Worm (Caenorhabditis elegans) whole organism, young adult: ENCODE measurements around the gene D2096.13.
A peak's percentile ranks its signal among the peaks of the same experiment; 100 is the strongest.

ENCODE experiments used
- B0019.2 ChIP-seq: fragments of 200-800 bp; sonication (Bioruptor generic); conservative IDR thresholded peaks from 2 replicates; pipeline ENCODE4 v1.3.6; 2022; ENCODE audit warnings: missing genetic modification reagents, missing genetic modification characterization, missing compliant biosample characterization
- B0261.1 ChIP-seq: sonication (generic microtip); optimal IDR thresholded peaks from 2 replicates; lab custom pipeline; 2016; ENCODE audit warnings: mild to moderate bottlenecking, missing genetic modification characterization, moderate library complexity, missing compliant biosample characterization
- D2030.7 ChIP-seq: fragments of 200-800 bp; sonication (Bioruptor generic); IDR thresholded peaks from 2 replicates; pipeline ENCODE4 v1.3.6; 2022; ENCODE audit warnings: missing genetic modification reagents, missing genetic modification characterization, missing compliant biosample characterization
- F22D6.2 ChIP-seq: sonication (generic microtip); optimal IDR thresholded peaks from 2 replicates; lab custom pipeline; 2016; ENCODE audit warnings: mild to moderate bottlenecking, missing genetic modification characterization, missing compliant biosample characterization
- F55B11.4 ChIP-seq: sonication (generic microtip); optimal IDR thresholded peaks from 2 replicates; lab custom pipeline; 2016; ENCODE audit warnings: missing compliant biosample characterization, missing genetic modification characterization, borderline replicate concordance; ENCODE audit not compliant: insufficient read depth
- K11D2.4 ChIP-seq: fragments of 200-800 bp; sonication (Bioruptor generic); IDR thresholded peaks from 2 replicates; pipeline ENCODE4 v1.3.6; 2022; ENCODE audit warnings: missing genetic modification reagents, missing genetic modification characterization, missing compliant biosample characterization
- Y53F4B.3 ChIP-seq: fragments of 200-800 bp; sonication (Bioruptor generic); IDR thresholded peaks from 2 replicates; pipeline ENCODE4 v1.3.6; 2022; ENCODE audit warnings: missing genetic modification reagents, missing genetic modification characterization, missing compliant biosample characterization
- Y53G8AR.9 ChIP-seq: fragments of 200-800 bp; sonication (Bioruptor generic); conservative IDR thresholded peaks from 2 replicates; pipeline ENCODE4 v1.3.6; 2022; ENCODE audit warnings: missing genetic modification reagents, missing genetic modification characterization, missing compliant biosample characterization
- Y56A3A.18 ChIP-seq: fragments of 200-800 bp; sonication (Bioruptor generic); IDR thresholded peaks from 2 replicates; pipeline ENCODE4 v1.3.6; 2022; ENCODE audit warnings: missing genetic modification reagents, missing genetic modification characterization, missing compliant biosample characterization
- Y79H2A.3 ChIP-seq: fragments of 200-800 bp; sonication (Bioruptor generic); conservative IDR thresholded peaks from 2 replicates; pipeline ENCODE4 v1.3.6; 2022; ENCODE audit warnings: missing genetic modification reagents, missing genetic modification characterization, missing compliant biosample characterization
- Y95B8A.8 ChIP-seq: fragments of 200-800 bp; sonication (Bioruptor generic); IDR thresholded peaks from 2 replicates; pipeline ENCODE4 v1.3.6; 2022; ENCODE audit warnings: missing genetic modification reagents, missing genetic modification characterization, missing compliant biosample characterization
- ama-1 ChIP-seq, 3 experiments: fragments of 150-350 bp in 1 of 3; sonication (generic microtip) in 2 of 3; optimal IDR thresholded peaks; 2 replicates each; lab custom pipeline; 2014 to 2018; ENCODE audit warnings: missing biosample characterization in 2 of 3, missing genetic modification characterization in 2 of 3, missing genetic modification reagents in 2 of 3
- aptf-2 ChIP-seq: fragments of 200-800 bp; sonication (Bioruptor generic); conservative IDR thresholded peaks from 2 replicates; pipeline ENCODE4 v1.3.6; 2022; ENCODE audit warnings: missing genetic modification reagents, missing genetic modification characterization, missing compliant biosample characterization
- aptf-3 ChIP-seq: fragments of 200-800 bp; sonication (Bioruptor generic); IDR thresholded peaks from 2 replicates; pipeline ENCODE4 v1.3.6; 2022; ENCODE audit warnings: missing genetic modification characterization, missing compliant biosample characterization
- athp-1 ChIP-seq: sonication (generic microtip); optimal IDR thresholded peaks from 2 replicates; lab custom pipeline; 2017; ENCODE audit warnings: mild to moderate bottlenecking, missing genetic modification characterization, missing compliant biosample characterization
- attf-3 ChIP-seq: fragments of 200-800 bp; sonication (Bioruptor generic); conservative IDR thresholded peaks from 2 replicates; pipeline ENCODE4 v1.3.6; 2022; ENCODE audit warnings: missing genetic modification reagents, missing genetic modification characterization, missing compliant biosample characterization
- attf-5 ChIP-seq: fragments of 200-800 bp; sonication (Bioruptor generic); optimal IDR thresholded peaks from 2 replicates; lab custom pipeline; 2018; ENCODE audit warnings: mild to moderate bottlenecking, missing genetic modification characterization, missing compliant biosample characterization
- bed-1 ChIP-seq: fragments of 200-800 bp; sonication (Bioruptor generic); IDR thresholded peaks from 2 replicates; pipeline ENCODE4 v1.3.6; 2022; ENCODE audit warnings: missing genetic modification reagents, missing genetic modification characterization, missing compliant biosample characterization
- cebp-1 ChIP-seq, 2 experiments: fragments of 200-800 bp in 1 of 2; sonication (Bioruptor generic) in 1 of 2; sonication (generic microtip) in 1 of 2; IDR thresholded peaks in 1 of 2; optimal IDR thresholded peaks in 1 of 2; 2 replicates each; pipeline versions ENCODE4 v1.3.6 to Lab custom; 2017 to 2022; ENCODE audit warnings: missing compliant biosample characterization in 2 of 2, missing genetic modification characterization in 2 of 2, mild to moderate bottlenecking in 1 of 2, missing genetic modification reagents in 1 of 2, moderate library complexity in 1 of 2
- cebp-2 ChIP-seq: fragments of 200-800 bp; sonication (Bioruptor generic); IDR thresholded peaks from 2 replicates; pipeline ENCODE4 v1.3.6; 2022; ENCODE audit warnings: missing genetic modification characterization, missing compliant biosample characterization
- ceh-100 ChIP-seq: fragments of 200-800 bp; sonication (Bioruptor generic); IDR thresholded peaks from 2 replicates; pipeline ENCODE4 v1.3.6; 2022; ENCODE audit warnings: missing genetic modification reagents, missing genetic modification characterization, missing compliant biosample characterization
- chd-7 ChIP-seq: sonication (generic microtip); optimal IDR thresholded peaks from 2 replicates; lab custom pipeline; 2016; ENCODE audit warnings: mild to moderate bottlenecking, missing genetic modification characterization, moderate library complexity, missing compliant biosample characterization
- dox-1 ChIP-seq: fragments of 200-800 bp; sonication (Bioruptor generic); IDR thresholded peaks from 2 replicates; pipeline ENCODE4 v1.3.6; 2022; ENCODE audit warnings: missing genetic modification reagents, missing genetic modification characterization, missing compliant biosample characterization
- efl-1 ChIP-seq: fragments of 150-350 bp; optimal IDR thresholded peaks from 2 replicates; lab custom pipeline; 2014; ENCODE audit warnings: missing biosample characterization, missing genetic modification reagents, missing genetic modification characterization
- egl-18 ChIP-seq: fragments of 200-800 bp; sonication (Bioruptor generic); IDR thresholded peaks from 2 replicates; pipeline ENCODE4 v1.3.6; 2022; ENCODE audit warnings: missing genetic modification reagents, missing genetic modification characterization, missing compliant biosample characterization
- egrh-3 ChIP-seq: fragments of 200-800 bp; sonication (Bioruptor generic); IDR thresholded peaks from 2 replicates; pipeline ENCODE4 v1.3.6; 2022; ENCODE audit warnings: missing genetic modification reagents, missing genetic modification characterization, missing compliant biosample characterization
- ekl-4 ChIP-seq: fragments of 200-800 bp; sonication (Bioruptor generic); IDR thresholded peaks from 2 replicates; pipeline ENCODE4 v1.3.6; 2022; ENCODE audit warnings: missing genetic modification reagents, missing genetic modification characterization, missing compliant biosample characterization
- ets-4 ChIP-seq: fragments of 200-800 bp; sonication (Bioruptor generic); optimal IDR thresholded peaks from 2 replicates; lab custom pipeline; 2018; ENCODE audit warnings: mild to moderate bottlenecking, missing genetic modification characterization, missing compliant biosample characterization
- hmg-1.2 ChIP-seq: fragments of 200-800 bp; sonication (Bioruptor generic); IDR thresholded peaks from 2 replicates; pipeline ENCODE4 v1.3.6; 2022; ENCODE audit warnings: missing genetic modification reagents, missing genetic modification characterization, missing compliant biosample characterization
- hrde-1 ChIP-seq: sonication (generic microtip); optimal IDR thresholded peaks from 2 replicates; lab custom pipeline; 2016; ENCODE audit warnings: missing genetic modification characterization, mild to moderate bottlenecking, missing compliant biosample characterization, moderate library complexity, missing genotype, missing genetic modification reagents, borderline replicate concordance
- lag-1 ChIP-seq: fragments of 200-800 bp; sonication (Bioruptor generic); IDR thresholded peaks from 2 replicates; pipeline ENCODE4 v1.3.6; 2022; ENCODE audit warnings: missing genetic modification reagents, missing genetic modification characterization, missing compliant biosample characterization
- lin-54 ChIP-seq: fragments of 200-800 bp; sonication (Bioruptor generic); optimal IDR thresholded peaks from 2 replicates; lab custom pipeline; 2018; ENCODE audit warnings: mild to moderate bottlenecking, missing genetic modification characterization, missing compliant biosample characterization
- lir-1 ChIP-seq: fragments of 200-800 bp; sonication (Bioruptor generic); conservative IDR thresholded peaks from 2 replicates; pipeline ENCODE4 v1.3.6; 2022; ENCODE audit warnings: missing genetic modification reagents, missing genetic modification characterization, missing compliant biosample characterization
- lsy-27 ChIP-seq: sonication (generic microtip); optimal IDR thresholded peaks from 2 replicates; lab custom pipeline; 2017; ENCODE audit warnings: missing genetic modification characterization, mild to moderate bottlenecking, missing compliant biosample characterization, antibody characterized with exemption, missing genotype, borderline replicate concordance; ENCODE audit not compliant: insufficient read depth
- mes-4 ChIP-seq: sonication (generic microtip); optimal IDR thresholded peaks from 2 replicates; lab custom pipeline; 2016; ENCODE audit warnings: missing genotype, missing genetic modification characterization, missing compliant biosample characterization
- nhr-27 ChIP-seq: fragments of 200-800 bp; sonication (Bioruptor generic); optimal IDR thresholded peaks from 2 replicates; lab custom pipeline; 2018; ENCODE audit warnings: mild to moderate bottlenecking, missing genetic modification characterization, moderate library complexity, missing compliant biosample characterization
- nhr-80 ChIP-seq: sonication (generic microtip); optimal IDR thresholded peaks from 2 replicates; lab custom pipeline; 2016; ENCODE audit warnings: missing genetic modification characterization, missing compliant biosample characterization
- pha-4 ChIP-seq: fragments of 150-350 bp; sonication (generic microtip); optimal IDR thresholded peaks from 2 replicates; lab custom pipeline; 2014; ENCODE audit warnings: missing biosample characterization, missing genetic modification reagents, missing genetic modification characterization
- sptf-2 ChIP-seq: fragments of 200-800 bp; sonication (Bioruptor generic); optimal IDR thresholded peaks from 2 replicates; lab custom pipeline; 2018; ENCODE audit warnings: mild to moderate bottlenecking, missing genetic modification characterization, missing compliant biosample characterization
- tbp1 ChIP-seq: fragments of 200-800 bp; sonication (Bioruptor generic); optimal IDR thresholded peaks from 2 replicates; lab custom pipeline; 2018; ENCODE audit warnings: mild to moderate bottlenecking, missing genetic modification characterization, missing compliant biosample characterization
- unc-130 ChIP-seq: sonication (generic microtip); optimal IDR thresholded peaks from 2 replicates; lab custom pipeline; 2016; ENCODE audit warnings: missing genetic modification reagents, missing genetic modification characterization, missing compliant biosample characterization
- unc-62 ChIP-seq: fragments of 150-350 bp; optimal IDR thresholded peaks from 2 replicates; lab custom pipeline; 2014; ENCODE audit warnings: missing biosample characterization, missing genetic modification reagents, missing genetic modification characterization
- zim-3 ChIP-seq: sonication (generic microtip); optimal IDR thresholded peaks from 2 replicates; lab custom pipeline; 2017; ENCODE audit warnings: mild to moderate bottlenecking, missing genetic modification characterization, moderate library complexity, missing compliant biosample characterization
- ztf-3 ChIP-seq: fragments of 200-800 bp; sonication (Bioruptor generic); optimal IDR thresholded peaks from 2 replicates; lab custom pipeline; 2018; ENCODE audit warnings: mild to moderate bottlenecking, missing genetic modification characterization, missing compliant biosample characterization

D2096.13 gene

DNA sequence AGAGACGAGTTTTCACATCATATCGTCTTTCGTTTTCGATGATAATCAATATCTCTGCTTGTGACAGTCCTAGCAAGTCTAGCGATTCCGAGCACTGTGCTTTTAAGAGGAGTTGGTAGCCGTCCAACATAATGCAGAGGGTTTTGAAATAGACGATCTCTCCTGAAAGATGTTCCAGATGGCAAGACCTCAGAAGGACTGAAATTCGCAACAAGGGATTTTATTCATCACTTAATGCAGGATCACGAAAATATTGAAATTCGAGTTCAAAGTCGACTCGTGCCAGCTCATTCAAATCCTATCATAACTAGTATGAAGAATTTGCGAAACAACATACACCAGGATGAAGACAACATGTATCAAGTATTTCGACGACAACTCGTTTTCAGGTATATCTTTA lies 19.1 kb upstream of the D2096.13 start, which contains the start of gene D2096.7 (continued):
- TF ChIP-seq athp-1 (tag; lab: Kevin White, UChicago) (peak; percentile 92), nhr-27 (tag; lab: Kevin White, UChicago) (peak; percentile 85), ets-4 (GFP tag; lab: Kevin White, UChicago) (peak; percentile 69), F22D6.2 (no peak), attf-3 (GFP tag; lab: Robert Waterston, UW) (no peak), ekl-4 (peak; percentile 92), hrde-1 (tag; lab: Kevin White, UChicago) (peak; percentile 96), unc-62 (GFP tag; lab: Kevin White, UChicago) (no peak), attf-5 (peak; percentile 67), bed-1 (GFP tag; lab: Robert Waterston, UW) (peak; percentile 92), ceh-100 (GFP tag; lab: Robert Waterston, UW) (peak; percentile 74), zim-3 (peak; percentile 64), lin-54 (GFP tag; lab: Kevin White, UChicago) (peak; percentile 74), ztf-3 (GFP tag; lab: Kevin White, UChicago) (no peak), aptf-3 (GFP tag; lab: Robert Waterston, UW) (peak; percentile 94), D2030.7 (GFP tag; lab: Robert Waterston, UW) (peak; percentile 15; the same call in 1 of the 2 replicates), unc-130 (peak; percentile 89), cebp-2 (peak; percentile 70; the same call in 1 of the 2 replicates), lag-1 (GFP tag; lab: Robert Waterston, UW) (no peak), chd-7 (peak; percentile 83), mes-4 (tag; lab: Kevin White, UChicago) (peak; percentile 29), tbp1 (GFP tag; lab: Kevin White, UChicago) (peak; percentile 72)

ce11 chrIV:8376923-8377322 lies 18.5 kb upstream of the D2096.13 start:
- TF ChIP-seq cebp-1 (GFP tag; IDR thresholded peaks at IDR 0.05; lab: Robert Waterston, UW) (no peak; the same call in 1 of the 2 replicates), cebp-1 (tag; optimal IDR thresholded peaks at IDR 0.05; lab: Kevin White, UChicago) (peak; percentile 68), nhr-80 (tag; lab: Kevin White, UChicago) (peak; percentile 26), Y95B8A.8 (GFP tag; lab: Robert Waterston, UW) (no peak)

ce11 chrIV:8375381-8375780 lies 17.0 kb upstream of the D2096.13 start:
- TF ChIP-seq athp-1 (tag; lab: Kevin White, UChicago) (peak; percentile 80), D2030.7 (GFP tag; lab: Robert Waterston, UW) (peak; percentile 47; the same call in 1 of the 2 replicates), lsy-27 (tag; lab: Kevin White, UChicago) (peak; percentile 71), Y53G8AR.9 (GFP tag; lab: Robert Waterston, UW) (peak; percentile 80), hrde-1 (tag; lab: Kevin White, UChicago) (peak; percentile 78), aptf-2 (GFP tag; lab: Robert Waterston, UW) (no peak), Y79H2A.3 (0 out of 2 replicates have a peak, but pooled peaks have one; percentile 54), B0019.2 (no peak; the same call in 1 of the 2 replicates), K11D2.4 (GFP tag; lab: Robert Waterston, UW) (peak; percentile 33; the same call in 1 of the 2 replicates), egl-18 (GFP tag; lab: Robert Waterston, UW) (no peak), Y53F4B.3 (peak; percentile 20; the same call in 1 of the 2 replicates), hmg-1.2 (peak; percentile 63), egrh-3 (GFP tag; lab: Robert Waterston, UW) (no peak), bed-1 (GFP tag; lab: Robert Waterston, UW) (no peak), F55B11.4 (tag; lab: Kevin White, UChicago) (no peak), Y56A3A.18 (GFP tag; lab: Robert Waterston, UW) (0 out of 2 replicates have a peak, but pooled peaks have one; percentile 35), dox-1 (GFP tag; lab: Robert Waterston, UW) (peak; percentile 82), sptf-2 (GFP tag; lab: Kevin White, UChicago) (peak; percentile 49), B0261.1 (tag; lab: Kevin White, UChicago) (peak; percentile 77), cebp-2 (no peak), ztf-3 (GFP tag; lab: Kevin White, UChicago) (no peak), ama-1 (optimal IDR thresholded peaks at IDR 0.05; lab: Kevin White, UChicago) (peak; percentile 23), ama-1 (GFP tag; optimal IDR thresholded peaks at IDR 0.05; lab: Kevin White, UChicago) (peak; percentile 46 to 65), lir-1 (GFP tag; lab: Robert Waterston, UW) (0 out of 2 replicates have a peak, but pooled peaks have one; percentile 45), pha-4 (tag; lab: Kevin White, UChicago) (no peak), efl-1 (peak; percentile 18)
